Fruit fly (Drosophila melanogaster): ENCODE results near the gene nAChRalpha6.

Gene nAChRalpha6

dm6 chr2L:9828867-9829266, 57.2 kb downstream of the nAChRalpha6 start (continued):
- TF ChIP-seq h (GFP tag; optimal IDR thresholded peaks at IDR 0.05) = peak; percentile 65
- TF ChIP-seq Myc (optimal IDR thresholded peaks at IDR 0.05) = no peak
- TF ChIP-seq foxo (GFP tag; optimal IDR thresholded peaks at IDR 0.05) = peak in 1 of 2 experiments; percentile 68

- TF ChIP-seq woc (GFP tag; optimal IDR thresholded peaks at IDR 0.05) (no peak), brk (GFP tag; optimal IDR thresholded peaks at IDR 0.05) (peak; percentile 58)
Observed at dm6 chr2L:9792945-9793344, 93.1 kb downstream of the nAChRalpha6 start, which contains the start of gene CG13123. CG13123 (minus strand) TSS chr2L:9793107.

- no peak for TF ChIP-seq Abd-B (GFP tag; optimal IDR thresholded peaks at IDR 0.05)
- no peak for TF ChIP-seq Rel (GFP tag; optimal IDR thresholded peaks at IDR 0.05)
- TF ChIP-seq Rel (tag; optimal IDR thresholded peaks at IDR 0.05) = peak; percentile 29
- peak; percentile 46 for TF ChIP-seq Myc (optimal IDR thresholded peaks at IDR 0.05)
- no peak for TF ChIP-seq usp (GFP tag; optimal IDR thresholded peaks at IDR 0.05)
- no peak for TF ChIP-seq ey (GFP tag; optimal IDR thresholded peaks at IDR 0.05)
- no peak for TF ChIP-seq N (GFP tag; optimal IDR thresholded peaks at IDR 0.05)
- no peak for TF ChIP-seq Vsx2 (GFP tag; optimal IDR thresholded peaks at IDR 0.05; ENCODE audit: partially characterized antibody)
- no peak for TF ChIP-seq CrebA (GFP tag; optimal IDR thresholded peaks at IDR 0.05; ENCODE audit: borderline replicate concordance)
- TF ChIP-seq fru (GFP tag; optimal IDR thresholded peaks at IDR 0.05) = no peak
- no peak for TF ChIP-seq br (GFP tag; optimal IDR thresholded peaks at IDR 0.05)
- TF ChIP-seq Hnf4 (GFP tag; optimal IDR thresholded peaks at IDR 0.05) = peak; percentile 18
- TF ChIP-seq h (GFP tag; optimal IDR thresholded peaks at IDR 0.05) = no peak
- TF ChIP-seq CG32264 (GFP tag; optimal IDR thresholded peaks at IDR 0.05) = no peak
- no peak for TF ChIP-seq foxo (GFP tag; optimal IDR thresholded peaks at IDR 0.05)
- no peak for TF ChIP-seq jim (GFP tag; optimal IDR thresholded peaks at IDR 0.05)
- no peak for TF ChIP-seq Hr83 (GFP tag; optimal IDR thresholded peaks at IDR 0.05; ENCODE audit: poor library complexity, severe bottlenecking)
- TF ChIP-seq pan (optimal IDR thresholded peaks at IDR 0.05) = no peak
- TF ChIP-seq Hr78 (GFP tag; optimal IDR thresholded peaks at IDR 0.05) = no peak
Observed at dm6 chr2L:9790535-9790992, 95.5 kb downstream of the nAChRalpha6 start, which contains the start of gene CG4036. CG4036 (plus strand) TSS chr2L:9790882.

dm6 chr2L:9785917-9786432, 100.1 kb downstream of the nAChRalpha6 start:
- TF ChIP-seq lola (GFP tag; optimal IDR thresholded peaks at IDR 0.05) (no peak), CG9705 (GFP tag; optimal IDR thresholded peaks at IDR 0.05) (no peak), Dfd (GFP tag; optimal IDR thresholded peaks at IDR 0.05) (no peak), rgr (GFP tag; optimal IDR thresholded peaks at IDR 0.05) (peak; percentile 59), br (GFP tag; optimal IDR thresholded peaks at IDR 0.05) (peak; percentile 69), Hr83 (GFP tag; optimal IDR thresholded peaks at IDR 0.05; ENCODE audit: poor library complexity, severe bottlenecking) (peak; percentile 59), foxo (GFP tag; optimal IDR thresholded peaks at IDR 0.05) (peak in 1 of 2 experiments; percentile 12), OdsH (GFP tag; optimal IDR thresholded peaks at IDR 0.05) (peak; percentile 59), Hnf4 (GFP tag; optimal IDR thresholded peaks at IDR 0.05) (peak; percentile 39), h (GFP tag; optimal IDR thresholded peaks at IDR 0.05) (peak; percentile 29)

dm6 chr2L:9784468-9784867, 101.6 kb downstream of the nAChRalpha6 start:
- no peak for TF ChIP-seq fru (GFP tag; optimal IDR thresholded peaks at IDR 0.05)

- TF ChIP-seq Abd-B (GFP tag; optimal IDR thresholded peaks at IDR 0.05) (no peak), CrebA (GFP tag; optimal IDR thresholded peaks at IDR 0.05; ENCODE audit: borderline replicate concordance) (no peak), psq (GFP tag; optimal IDR thresholded peaks at IDR 0.05) (no peak), Hr83 (GFP tag; optimal IDR thresholded peaks at IDR 0.05; ENCODE audit: poor library complexity, severe bottlenecking) (peak; percentile 67), Jra (GFP tag; optimal IDR thresholded peaks at IDR 0.05) (no peak), OdsH (GFP tag; optimal IDR thresholded peaks at IDR 0.05) (no peak), pan (optimal IDR thresholded peaks at IDR 0.05) (no peak), h (GFP tag; optimal IDR thresholded peaks at IDR 0.05) (peak; percentile 25), dl (GFP tag; optimal IDR thresholded peaks at IDR 0.05; ENCODE audit: insufficient read depth in 1 of 2, partially characterized antibody in 2 of 2) (no peak), Hr78 (GFP tag; optimal IDR thresholded peaks at IDR 0.05) (no peak)
Observed at dm6 chr2L:9783130-9783529, 102.9 kb downstream of the nAChRalpha6 start.

All from whole organism, wandering third instar larva.